Fruit fly (Drosophila melanogaster) whole organism, adult: ENCODE data around the gene Prp6.

Experiments used
- CG11617 ChIP-seq: fragments of 200-800 bp; sonication (Bioruptor generic); optimal IDR thresholded peaks from 2 replicates; lab custom pipeline; 2017; ENCODE audit warnings: mild to moderate bottlenecking, missing biosample characterization, missing genetic modification reagents, missing genetic modification characterization
- CG12768 ChIP-seq: fragments of 200-800 bp; sonication (Bioruptor generic); optimal IDR thresholded peaks from 2 replicates; lab custom pipeline; 2017; ENCODE audit warnings: missing biosample characterization, missing genetic modification characterization, mild to moderate bottlenecking, moderate library complexity, missing genetic modification reagents
- CG14711 ChIP-seq: fragments of 200-800 bp; sonication (Bioruptor generic); optimal IDR thresholded peaks from 2 replicates; lab custom pipeline; 2018; ENCODE audit warnings: missing biosample characterization, mild to moderate bottlenecking, missing genetic modification characterization, moderate library complexity
- CG1620 ChIP-seq: fragments of 200-800 bp; sonication (Bioruptor generic); optimal IDR thresholded peaks from 2 replicates; lab custom pipeline; 2016; ENCODE audit warnings: missing biosample characterization, missing genetic modification characterization
- CG33017 ChIP-seq: fragments of 200-800 bp; sonication (Bioruptor generic); optimal IDR thresholded peaks from 2 replicates; lab custom pipeline; 2018; ENCODE audit warnings: missing biosample characterization, mild to moderate bottlenecking, missing genetic modification characterization, moderate library complexity
- CG5204 ChIP-seq: fragments of 200-800 bp; sonication (Bioruptor generic); optimal IDR thresholded peaks from 2 replicates; lab custom pipeline; 2016; ENCODE audit warnings: missing biosample characterization, missing genetic modification characterization
- CG7045 ChIP-seq: fragments of 200-800 bp; sonication (Bioruptor generic); optimal IDR thresholded peaks from 2 replicates; lab custom pipeline; 2017; ENCODE audit warnings: missing biosample characterization, mild to moderate bottlenecking, missing genetic modification characterization
- CG7101 ChIP-seq: fragments of 200-800 bp; sonication (Bioruptor generic); optimal IDR thresholded peaks from 2 replicates; lab custom pipeline; 2018; ENCODE audit warnings: missing biosample characterization, mild to moderate bottlenecking, missing genetic modification characterization, moderate library complexity
- Clk ChIP-seq: fragments of 200-800 bp; sonication (Bioruptor generic); optimal IDR thresholded peaks from 2 replicates; lab custom pipeline; 2017; ENCODE audit warnings: missing biosample characterization, missing genetic modification characterization
- Crg-1 ChIP-seq: fragments of 200-800 bp; sonication (Bioruptor generic); optimal IDR thresholded peaks from 2 replicates; lab custom pipeline; 2016; ENCODE audit warnings: missing biosample characterization, missing genetic modification characterization
- Hr96 ChIP-seq: fragments of 200-800 bp; sonication (Bioruptor generic); optimal IDR thresholded peaks from 2 replicates; lab custom pipeline; 2016; ENCODE audit warnings: missing biosample characterization, missing genetic modification characterization
- Mnt ChIP-seq: fragments of 200-800 bp; sonication (Bioruptor generic); optimal IDR thresholded peaks from 2 replicates; lab custom pipeline; 2016; ENCODE audit warnings: missing biosample characterization, mild to moderate bottlenecking, missing genetic modification characterization
- bab1 ChIP-seq: fragments of 200-800 bp; sonication (Bioruptor generic); optimal IDR thresholded peaks from 3 replicates; lab custom pipeline; 2019; ENCODE audit warnings: missing biosample characterization, mild to moderate bottlenecking, missing genetic modification characterization, moderate library complexity
- cic ChIP-seq: fragments of 200-800 bp; sonication (Bioruptor generic); optimal IDR thresholded peaks from 2 replicates; lab custom pipeline; 2017; ENCODE audit warnings: missing biosample characterization, mild to moderate bottlenecking, missing genetic modification characterization, moderate library complexity
- cnc ChIP-seq, 2 experiments: fragments of >200 bp; optimal IDR thresholded peaks; 2 replicates each; lab custom pipeline; 2017
- kay ChIP-seq: fragments of 200-800 bp; sonication (Bioruptor generic); peaks from one replicate; lab custom pipeline; 2016; ENCODE audit warnings: missing biosample characterization, missing genetic modification characterization, borderline replicate concordance
- ovo ChIP-seq: fragments of 200-800 bp; sonication (Bioruptor generic); optimal IDR thresholded peaks from 2 replicates; lab custom pipeline; 2016; ENCODE audit warnings: missing biosample characterization, missing genetic modification characterization
- pad ChIP-seq: fragments of 200-800 bp; sonication (Bioruptor generic); optimal IDR thresholded peaks from 3 replicates; lab custom pipeline; 2017; ENCODE audit warnings: missing biosample characterization, missing genetic modification characterization, mild to moderate bottlenecking, moderate library complexity, missing genetic modification reagents
- tj ChIP-seq: fragments of 200-800 bp; sonication (Bioruptor generic); optimal IDR thresholded peaks from 3 replicates; lab custom pipeline; 2017; ENCODE audit warnings: missing biosample characterization, mild to moderate bottlenecking, missing genetic modification characterization, moderate library complexity
- toe ChIP-seq: fragments of 200-800 bp; sonication (Bioruptor generic); optimal IDR thresholded peaks from 2 replicates; lab custom pipeline; 2016; ENCODE audit warnings: missing biosample characterization, missing genetic modification characterization

Prp6 gene

dm6 chr3L:18904772-18905601 is at the start of gene Prp6, which contains the start of gene CSN1b:
Gene Prp6 (plus strand): TSS chr3L:18905372.
Gene CSN1b (minus strand): TSS chr3L:18904930.
- TF ChIP-seq tj (GFP tag; lab: Kevin White, UChicago), result peak; percentile 12
- no peak for TF ChIP-seq CG12768

- TF ChIP-seq ovo (GFP tag; lab: Kevin White, UChicago) (no peak), Crg-1 (GFP tag; lab: Kevin White, UChicago) (no peak), cnc (optimal IDR thresholded peaks at IDR 0.05; lab: Kevin White, UChicago) (no peak), pad (no peak), kay (GFP tag; lab: Kevin White, UChicago) (no peak), bab1 (GFP tag; lab: Kevin White, UChicago) (no peak)
Observed at dm6 chr3L:18860467-18860866, 44.7 kb upstream of the Prp6 start.

dm6 chr3L:18861893-18862292 is 43.3 kb upstream of the Prp6 start:
- TF ChIP-seq CG11617, result no peak
- no peak for TF ChIP-seq cnc (optimal IDR thresholded peaks at IDR 0.05; lab: Kevin White, UChicago)
- TF ChIP-seq kay (GFP tag; lab: Kevin White, UChicago), result peak; percentile 56

- TF ChIP-seq CG33017 (tag; lab: Kevin White, UChicago) (no peak), tj (GFP tag; lab: Kevin White, UChicago) (no peak), CG7101 (no peak), toe (GFP tag; lab: Kevin White, UChicago) (no peak), CG11617 (no peak), ovo (GFP tag; lab: Kevin White, UChicago) (no peak), Mnt (GFP tag; lab: Kevin White, UChicago) (no peak), kay (GFP tag; lab: Kevin White, UChicago) (no peak), Clk (GFP tag; lab: Kevin White, UChicago) (no peak), CG1620 (GFP tag; lab: Kevin White, UChicago) (no peak), Crg-1 (GFP tag; lab: Kevin White, UChicago) (no peak), Hr96 (GFP tag; lab: Kevin White, UChicago) (no peak), CG14711 (tag; lab: Kevin White, UChicago) (no peak), pad (no peak), CG12768 (no peak), cnc (optimal IDR thresholded peaks at IDR 0.05; lab: Kevin White, UChicago) (no peak), cic (GFP tag; lab: Kevin White, UChicago) (no peak)
Observed at dm6 chr3L:18863327-18863726, 41.8 kb upstream of the Prp6 start, which contains the start of gene CG6865. Gene CG6865 (plus strand): TSS chr3L:18863647.

DNA sequence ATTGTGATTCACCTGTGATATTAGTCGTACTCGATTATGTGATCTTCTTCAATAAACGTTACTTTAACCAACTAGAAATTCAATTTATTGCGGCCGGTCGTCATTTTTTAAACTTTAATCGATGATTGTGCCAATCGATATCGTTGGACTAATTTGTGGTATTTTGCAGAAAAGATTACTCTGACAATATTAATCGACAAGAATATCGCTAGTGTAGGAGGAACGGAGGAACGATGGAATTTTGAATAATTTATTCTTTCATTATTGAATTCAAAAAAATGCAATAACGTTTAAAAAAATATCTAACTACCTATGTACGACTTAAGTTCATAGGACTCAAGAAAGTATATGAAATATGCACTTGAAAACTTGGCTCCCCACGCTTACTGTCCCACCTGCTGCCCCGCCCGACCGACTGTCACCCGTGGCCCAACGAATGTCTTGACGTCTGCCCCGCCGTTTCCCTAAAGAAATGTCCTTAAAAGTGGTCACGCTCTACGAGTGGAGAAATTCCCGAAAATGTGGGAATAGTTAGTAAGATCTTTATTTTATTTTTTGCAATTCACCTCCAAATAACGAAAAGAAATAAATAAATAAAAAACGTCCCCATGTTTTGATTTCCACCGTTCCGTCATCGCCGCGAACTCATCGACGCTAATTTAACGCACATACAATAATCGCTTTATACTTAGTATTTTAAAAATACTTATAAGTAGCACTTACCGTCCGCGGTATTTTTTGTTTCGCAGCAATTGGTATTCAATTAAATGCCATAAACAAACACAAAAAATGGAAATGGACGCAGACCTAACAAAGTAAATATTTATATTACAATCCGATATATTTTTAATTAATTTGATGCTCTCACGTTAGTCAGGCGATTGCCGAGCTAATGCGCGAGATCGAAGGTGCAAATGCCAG is 39.5 kb upstream of the Prp6 start, which contains the start of gene CG14074:
Gene CG14074 (plus strand): TSS at position 779 of the 921 bp plus-strand sequence.
- TF ChIP-seq CG33017 (tag; lab: Kevin White, UChicago) (no peak), CG7101 (no peak), CG12768 (no peak), Mnt (GFP tag; lab: Kevin White, UChicago) (no peak), CG14711 (tag; lab: Kevin White, UChicago) (no peak), CG7045 (no peak)

DNA sequence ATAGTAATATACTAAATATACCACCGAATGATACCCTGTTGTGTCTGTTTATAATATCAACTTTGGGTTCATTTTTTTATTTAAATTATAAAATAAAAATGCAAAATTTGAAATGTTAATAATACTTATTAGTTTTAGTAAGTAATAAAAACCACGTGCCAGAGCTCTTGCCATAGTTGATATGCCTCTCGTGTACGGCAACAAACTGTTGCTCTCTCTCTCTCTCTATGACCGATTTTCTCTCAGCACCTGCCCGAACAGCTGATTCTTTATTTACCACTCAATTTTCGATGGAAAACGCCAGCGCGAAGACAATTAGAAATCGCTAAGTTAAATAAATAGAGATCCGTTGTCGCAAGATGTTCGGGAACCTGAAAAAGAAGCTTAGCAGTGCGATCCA is 37.7 kb upstream of the Prp6 start, which contains the start of gene Dysb:
Gene Dysb (plus strand): TSS at position 251 of the 400 bp plus-strand sequence.
- TF ChIP-seq CG1620 (GFP tag; lab: Kevin White, UChicago), result peak; percentile 34
- TF ChIP-seq CG12768, result peak; percentile 84
- TF ChIP-seq tj (GFP tag; lab: Kevin White, UChicago), result peak; percentile 62
- TF ChIP-seq cnc (optimal IDR thresholded peaks at IDR 0.05; lab: Kevin White, UChicago), result no peak
- peak; percentile 13 for TF ChIP-seq Hr96 (GFP tag; lab: Kevin White, UChicago)
- TF ChIP-seq CG33017 (tag; lab: Kevin White, UChicago), result peak; percentile 87
- peak; percentile 53 for TF ChIP-seq pad
- peak; percentile 83 for TF ChIP-seq CG7045
- peak; percentile 51 for TF ChIP-seq ovo (GFP tag; lab: Kevin White, UChicago)
- peak; percentile 64 for TF ChIP-seq Mnt (GFP tag; lab: Kevin White, UChicago)
- TF ChIP-seq CG14711 (tag; lab: Kevin White, UChicago), result peak; percentile 80
- TF ChIP-seq CG11617, result peak; percentile 87
- peak; percentile 11 for TF ChIP-seq Clk (GFP tag; lab: Kevin White, UChicago)
- no peak for TF ChIP-seq Crg-1 (GFP tag; lab: Kevin White, UChicago)
- peak; percentile 71 for TF ChIP-seq CG5204
- peak; percentile 5 for TF ChIP-seq toe (GFP tag; lab: Kevin White, UChicago)
- TF ChIP-seq bab1 (GFP tag; lab: Kevin White, UChicago), result peak; percentile 88
- TF ChIP-seq CG7101, result peak; percentile 87
- TF ChIP-seq kay (GFP tag; lab: Kevin White, UChicago), result no peak
- TF ChIP-seq cic (GFP tag; lab: Kevin White, UChicago), result peak; percentile 52
